Worm (Caenorhabditis elegans) whole organism, L2 larva: ENCODE data around the gene rde-1.

Source experiments
- C34F6.9 ChIP-seq: fragments of 150-350 bp; optimal IDR thresholded peaks from 2 replicates; lab custom pipeline; 2014; ENCODE audit warnings: missing biosample characterization, missing genetic modification characterization
- F13H6.1 ChIP-seq: sonication (generic microtip); optimal IDR thresholded peaks from 2 replicates; lab custom pipeline; 2016; ENCODE audit warnings: missing genetic modification characterization, missing compliant biosample characterization
- R02D3.7 ChIP-seq: fragments of 150-350 bp; optimal IDR thresholded peaks from 2 replicates; lab custom pipeline; 2014; ENCODE audit warnings: missing biosample characterization, missing genetic modification characterization
- Y55F3AM.14 ChIP-seq: fragments of 200-800 bp; sonication (Bioruptor generic); optimal IDR thresholded peaks from 2 replicates; lab custom pipeline; 2018; ENCODE audit warnings: mild to moderate bottlenecking, missing genetic modification characterization, missing compliant biosample characterization
- alr-1 ChIP-seq: fragments of 150-350 bp; optimal IDR thresholded peaks from 2 replicates; lab custom pipeline; 2014; ENCODE audit warnings: missing biosample characterization, missing genetic modification characterization
- aly-2 ChIP-seq: fragments of 150-350 bp; optimal IDR thresholded peaks from 2 replicates; lab custom pipeline; 2014; ENCODE audit warnings: missing biosample characterization, missing genetic modification characterization
- ama-1 ChIP-seq: fragments of 150-350 bp; optimal IDR thresholded peaks from 2 replicates; lab custom pipeline; 2018; ENCODE audit warnings: inconsistent platforms
- blmp-1 ChIP-seq: sonication (generic microtip); optimal IDR thresholded peaks from 2 replicates; lab custom pipeline; 2017; ENCODE audit warnings: missing genetic modification characterization, mild to moderate bottlenecking, missing compliant biosample characterization, antibody characterized with exemption, moderate library complexity; ENCODE audit not compliant: insufficient read depth
- ceh-16 ChIP-seq: fragments of 150-350 bp; optimal IDR thresholded peaks from 2 replicates; lab custom pipeline; 2014; ENCODE audit warnings: missing biosample characterization, missing genetic modification characterization
- crh-2 ChIP-seq: sonication (generic microtip); optimal IDR thresholded peaks from 2 replicates; lab custom pipeline; 2017; ENCODE audit warnings: missing biosample characterization, missing genetic modification characterization
- dmd-4 ChIP-seq: sonication (generic microtip); optimal IDR thresholded peaks from 2 replicates; lab custom pipeline; 2017; ENCODE audit warnings: missing biosample characterization, missing genetic modification characterization
- egl-27 ChIP-seq: sonication (generic microtip); optimal IDR thresholded peaks from 3 replicates; lab custom pipeline; 2017; ENCODE audit warnings: missing biosample characterization, missing genetic modification reagents, missing genetic modification characterization
- fos-1 ChIP-seq: fragments of 150-350 bp; optimal IDR thresholded peaks from 2 replicates; lab custom pipeline; 2014; ENCODE audit warnings: missing biosample characterization, missing genetic modification characterization
- lin-11 ChIP-seq: fragments of 150-350 bp; sonication (generic microtip); optimal IDR thresholded peaks from 2 replicates; lab custom pipeline; 2014; ENCODE audit warnings: missing biosample characterization, missing genetic modification characterization, inconsistent platforms, mixed read lengths
- lin-13 ChIP-seq: fragments of 150-350 bp; optimal IDR thresholded peaks from 2 replicates; lab custom pipeline; 2014; ENCODE audit warnings: missing biosample characterization, missing genetic modification reagents, missing genetic modification characterization
- lin-39 ChIP-seq: fragments of 150-350 bp; optimal IDR thresholded peaks from 2 replicates; lab custom pipeline; 2014; ENCODE audit warnings: missing biosample characterization, missing genetic modification reagents, missing genetic modification characterization
- lsy-2 ChIP-seq, 2 experiments: fragments of 150-350 bp in 1 of 2; sonication (generic microtip) in 1 of 2; optimal IDR thresholded peaks; 2 replicates each; lab custom pipeline; 2014 to 2017; ENCODE audit warnings: missing biosample characterization in 2 of 2, missing genetic modification characterization in 2 of 2
- mab-5 ChIP-seq: fragments of 150-350 bp; optimal IDR thresholded peaks from 2 replicates; lab custom pipeline; 2014; ENCODE audit warnings: missing biosample characterization, missing genetic modification characterization
- mbf-1 ChIP-seq: sonication (generic microtip); optimal IDR thresholded peaks from 2 replicates; lab custom pipeline; 2017; ENCODE audit warnings: missing biosample characterization, missing genetic modification characterization
- mdl-1 ChIP-seq, 2 experiments: fragments of 150-350 bp in 1 of 2; sonication (generic microtip) in 1 of 2; optimal IDR thresholded peaks; 2 replicates each; lab custom pipeline; 2017; ENCODE audit warnings: missing biosample characterization in 2 of 2, missing genetic modification characterization in 2 of 2
- nhr-10 ChIP-seq: sonication (generic microtip); optimal IDR thresholded peaks from 2 replicates; lab custom pipeline; 2017; ENCODE audit warnings: missing biosample characterization, missing genetic modification characterization
- nhr-11 ChIP-seq: fragments of 150-350 bp; optimal IDR thresholded peaks from 2 replicates; lab custom pipeline; 2014; ENCODE audit warnings: missing biosample characterization, missing genetic modification characterization
- nhr-129 ChIP-seq: fragments of 150-350 bp; optimal IDR thresholded peaks from 2 replicates; lab custom pipeline; 2014; ENCODE audit warnings: missing biosample characterization, missing genetic modification characterization
- nhr-21 ChIP-seq: fragments of 150-350 bp; optimal IDR thresholded peaks from 2 replicates; lab custom pipeline; 2014; ENCODE audit warnings: missing biosample characterization, missing genetic modification characterization
- nhr-6 ChIP-seq: fragments of 150-350 bp; optimal IDR thresholded peaks from 2 replicates; lab custom pipeline; 2014; ENCODE audit warnings: missing biosample characterization, missing genetic modification characterization
- peb-1 ChIP-seq: fragments of 150-350 bp; optimal IDR thresholded peaks from 2 replicates; lab custom pipeline; 2014; ENCODE audit warnings: missing biosample characterization, missing genetic modification characterization
- sem-4 ChIP-seq: fragments of 150-350 bp; optimal IDR thresholded peaks from 2 replicates; lab custom pipeline; 2014; ENCODE audit warnings: missing biosample characterization, missing genetic modification reagents, missing genetic modification characterization
- skn-1 ChIP-seq: sonication (generic microtip); optimal IDR thresholded peaks from 2 replicates; lab custom pipeline; 2017; ENCODE audit warnings: missing biosample characterization, missing genetic modification characterization
- sma-3 ChIP-seq: sonication (generic microtip); optimal IDR thresholded peaks from 2 replicates; lab custom pipeline; 2016; ENCODE audit warnings: missing genetic modification reagents, missing genetic modification characterization, missing compliant biosample characterization
- sma-9 ChIP-seq, 2 experiments: fragments of 150-350 bp in 1 of 2; sonication (generic microtip) in 1 of 2; optimal IDR thresholded peaks; 2 replicates each; lab custom pipeline; 2014 to 2016; ENCODE audit warnings: missing genetic modification characterization in 2 of 2, mild to moderate bottlenecking in 1 of 2, missing biosample characterization in 1 of 2, missing compliant biosample characterization in 1 of 2, missing genetic modification reagents in 1 of 2, moderate library complexity in 1 of 2
- snpc-4 ChIP-seq: fragments of 150-350 bp; optimal IDR thresholded peaks from 2 replicates; lab custom pipeline; 2014; ENCODE audit warnings: missing biosample characterization, missing genetic modification characterization
- unc-39 ChIP-seq: fragments of 150-350 bp; optimal IDR thresholded peaks from 2 replicates; lab custom pipeline; 2014; ENCODE audit warnings: missing biosample characterization, missing genetic modification characterization
- unc-55 ChIP-seq: fragments of 150-350 bp; sonication (generic microtip); optimal IDR thresholded peaks from 3 replicates; lab custom pipeline; 2014; ENCODE audit warnings: missing biosample characterization, missing genetic modification reagents, missing genetic modification characterization
- unc-62 ChIP-seq: fragments of 150-350 bp; optimal IDR thresholded peaks from 2 replicates; lab custom pipeline; 2014; ENCODE audit warnings: missing biosample characterization, missing genetic modification reagents, missing genetic modification characterization
- zag-1 ChIP-seq: fragments of 150-350 bp; optimal IDR thresholded peaks from 2 replicates; lab custom pipeline; 2014; ENCODE audit warnings: missing biosample characterization, missing genetic modification characterization
- ztf-11 ChIP-seq: sonication (generic microtip); optimal IDR thresholded peaks from 2 replicates; lab custom pipeline; 2017; ENCODE audit warnings: missing biosample characterization, missing genetic modification characterization
- ztf-4 ChIP-seq: fragments of 150-350 bp; optimal IDR thresholded peaks from 2 replicates; lab custom pipeline; 2014; ENCODE audit warnings: missing biosample characterization, missing genetic modification characterization

The rde-1 gene

ce11 chrV:9978425-9978824 lies 13.0 kb downstream of the rde-1 start (continued):
- TF ChIP-seq unc-55 (GFP tag; lab: Kevin White, UChicago): peak; percentile 80

ce11 chrV:9977211-9977610 lies 14.2 kb downstream of the rde-1 start:
- TF ChIP-seq alr-1 (tag; lab: Kevin White, UChicago) (no peak), Y55F3AM.14 (GFP tag; lab: Kevin White, UChicago) (no peak), lin-39 (no peak)

ce11 chrV:9976138-9976537 lies 15.3 kb downstream of the rde-1 start, which contains the start of gene unc-41:
Gene unc-41, minus strand, starts transcription at chrV:9976238.
- no peak for TF ChIP-seq peb-1
- TF ChIP-seq blmp-1 (tag; lab: Kevin White, UChicago): no peak
- TF ChIP-seq aly-2: no peak
- TF ChIP-seq mbf-1: no peak
- no peak for TF ChIP-seq Y55F3AM.14 (GFP tag; lab: Kevin White, UChicago)
- TF ChIP-seq ztf-11 (tag; lab: Kevin White, UChicago): no peak
- TF ChIP-seq lsy-2 (tag; optimal IDR thresholded peaks at IDR 0.05; lab: Kevin White, UChicago): no peak
- no peak for TF ChIP-seq skn-1 (tag; lab: Kevin White, UChicago)

ce11 chrV:9974264-9974663 lies 17.2 kb downstream of the rde-1 start:
- peak; percentile 23 for TF ChIP-seq zag-1 (tag; lab: Kevin White, UChicago)
- TF ChIP-seq C34F6.9 (tag; lab: Kevin White, UChicago): peak; percentile 52
- TF ChIP-seq aly-2: no peak
- TF ChIP-seq lsy-2 (tag; optimal IDR thresholded peaks at IDR 0.05; lab: Kevin White, UChicago): peak in 1 of 2 experiments; percentile 17
- peak; percentile 58 for TF ChIP-seq unc-55 (GFP tag; lab: Kevin White, UChicago)
- peak; percentile 5 for TF ChIP-seq fos-1 (tag; lab: Kevin White, UChicago)
- TF ChIP-seq nhr-129 (tag; lab: Kevin White, UChicago): peak; percentile 39
- no peak for TF ChIP-seq snpc-4 (tag; lab: Kevin White, UChicago)
- no peak for TF ChIP-seq ama-1 (lab: Kevin White, UChicago)
- TF ChIP-seq, all 48 proteins: peak for 6

- TF ChIP-seq aly-2 (no peak), sem-4 (tag; lab: Kevin White, UChicago) (peak; percentile 6), ama-1 (lab: Kevin White, UChicago) (no peak), C34F6.9 (tag; lab: Kevin White, UChicago) (peak; percentile 41), skn-1 (tag; lab: Kevin White, UChicago) (no peak), Y55F3AM.14 (GFP tag; lab: Kevin White, UChicago) (peak; percentile 53), alr-1 (tag; lab: Kevin White, UChicago) (no peak), crh-2 (tag; lab: Kevin White, UChicago) (peak; percentile 61), snpc-4 (tag; lab: Kevin White, UChicago) (peak; percentile 30), sma-3 (peak; percentile 51), lin-11 (peak; percentile 34), F13H6.1 (tag; lab: Kevin White, UChicago) (peak; percentile 77), fos-1 (tag; lab: Kevin White, UChicago) (peak; percentile 32), nhr-129 (tag; lab: Kevin White, UChicago) (peak; percentile 81), ceh-16 (tag; lab: Kevin White, UChicago) (peak; percentile 12), dmd-4 (no peak), ztf-4 (peak; percentile 40), R02D3.7 (tag; lab: Kevin White, UChicago) (no peak), unc-39 (tag; lab: Kevin White, UChicago) (no peak), nhr-21 (tag; lab: Kevin White, UChicago) (peak; percentile 25), zag-1 (tag; lab: Kevin White, UChicago) (peak; percentile 52), lin-13 (GFP tag; lab: Kevin White, UChicago) (peak; percentile 72), nhr-10 (tag; lab: Kevin White, UChicago) (no peak), nhr-11 (tag; lab: Kevin White, UChicago) (peak; percentile 38), egl-27 (peak; percentile 40), mbf-1 (no peak), lsy-2 (tag; optimal IDR thresholded peaks at IDR 0.05; lab: Kevin White, UChicago) (peak; percentile 55 to 58), lin-39 (no peak), mdl-1 (tag; optimal IDR thresholded peaks at IDR 0.05; lab: Kevin White, UChicago) (peak in 1 of 2 experiments; percentile 10), nhr-6 (tag; lab: Kevin White, UChicago) (peak; percentile 28), mab-5 (tag; lab: Kevin White, UChicago) (peak; percentile 75), ztf-11 (tag; lab: Kevin White, UChicago) (peak; percentile 24), unc-62 (GFP tag; lab: Kevin White, UChicago) (no peak), unc-55 (GFP tag; lab: Kevin White, UChicago) (peak; percentile 83), sma-9 (GFP tag; optimal IDR thresholded peaks at IDR 0.05; lab: Kevin White, UChicago) (peak; percentile 80), sma-9 (tag; optimal IDR thresholded peaks at IDR 0.05; lab: Kevin White, UChicago) (no peak)
- TF ChIP-seq, all 48 proteins: peak for 24
Measured at ce11 chrV:9970119-9970518, 21.3 kb downstream of the rde-1 start.
